Fruit fly (Drosophila melanogaster) whole organism, embryonic: ENCODE data around the gene Nca.
A peak's percentile ranks its signal among the peaks of the same experiment; 100 is the strongest.

ENCODE experiments used
- Asciz ChIP-seq: fragments of 200-800 bp; sonication (Bioruptor generic); optimal IDR thresholded peaks from 2 replicates; lab custom pipeline; 2017; ENCODE audit warnings: missing biosample characterization, mild to moderate bottlenecking, missing genetic modification characterization, missing genetic modification reagents
- B-H1 ChIP-seq: fragments of 200-800 bp; sonication (Bioruptor generic); IDR thresholded peaks from 3 replicates; pipeline ENCODE4 v1.3.6; 2022; ENCODE audit warnings: missing biosample characterization, missing genetic modification characterization
- BEAF-32 ChIP-seq: fragments of 200-800 bp; sonication (Bioruptor generic); optimal IDR thresholded peaks from 3 replicates; lab custom pipeline; 2017; ENCODE audit warnings: missing biosample characterization, missing genetic modification characterization, mild to moderate bottlenecking, moderate library complexity, missing genetic modification reagents
- CG10462 ChIP-seq: fragments of 200-800 bp; sonication (Bioruptor generic); optimal IDR thresholded peaks from 2 replicates; lab custom pipeline; 2016; ENCODE audit warnings: missing biosample characterization, missing genetic modification characterization
- CG10959 ChIP-seq: fragments of 200-800 bp; sonication (Bioruptor generic); IDR thresholded peaks from 2 replicates; pipeline ENCODE4 v1.3.6; 2022; ENCODE audit warnings: missing biosample characterization, missing genetic modification characterization
- CG11247 ChIP-seq: fragments of 200-800 bp; sonication (Bioruptor generic); IDR thresholded peaks from 2 replicates; pipeline ENCODE4 v1.3.6; 2022; ENCODE audit warnings: missing biosample characterization, missing genetic modification characterization
- CG11696 ChIP-seq: fragments of 200-800 bp; sonication (Bioruptor generic); IDR thresholded peaks from 2 replicates; pipeline ENCODE4 v1.3.6; 2022; ENCODE audit warnings: missing biosample characterization, missing genetic modification characterization
- CG12104 ChIP-seq: fragments of 200-800 bp; sonication (Bioruptor generic); optimal IDR thresholded peaks from 3 replicates; lab custom pipeline; 2016; ENCODE audit warnings: missing biosample characterization, missing genetic modification characterization
- CG14667 ChIP-seq: fragments of 200-800 bp; sonication (Bioruptor generic); IDR thresholded peaks from 2 replicates; pipeline ENCODE4 v1.3.6; 2022; ENCODE audit warnings: missing biosample characterization, missing genetic modification characterization
- CG1529 ChIP-seq: fragments of 200-800 bp; sonication (Bioruptor generic); optimal IDR thresholded peaks from 3 replicates; lab custom pipeline; 2018; ENCODE audit warnings: missing biosample characterization, missing genetic modification characterization
- CG15514 ChIP-seq: fragments of 200-800 bp; sonication (Bioruptor generic); optimal IDR thresholded peaks from 3 replicates; lab custom pipeline; 2017; ENCODE audit warnings: missing biosample characterization, missing genetic modification characterization, mild to moderate bottlenecking, moderate library complexity, missing genetic modification reagents
- CG15696 ChIP-seq: fragments of 200-800 bp; sonication (Bioruptor generic); optimal IDR thresholded peaks from 2 replicates; lab custom pipeline; 2019; ENCODE audit warnings: missing biosample characterization, mild to moderate bottlenecking, missing genetic modification characterization, moderate library complexity
- CG16779 ChIP-seq: fragments of 200-800 bp; sonication (Bioruptor generic); IDR thresholded peaks from 2 replicates; pipeline ENCODE4 v1.3.6; 2022; ENCODE audit warnings: missing biosample characterization, missing genetic modification characterization
- CG17186 ChIP-seq: fragments of 200-800 bp; sonication (Bioruptor generic); optimal IDR thresholded peaks from 3 replicates; lab custom pipeline; 2017; ENCODE audit warnings: missing biosample characterization, missing genetic modification reagents, missing genetic modification characterization
- CG17359 ChIP-seq: fragments of 200-800 bp; sonication (Bioruptor generic); optimal IDR thresholded peaks from 3 replicates; lab custom pipeline; 2018; ENCODE audit warnings: missing biosample characterization, mild to moderate bottlenecking, missing genetic modification characterization, moderate library complexity
- CG2678 ChIP-seq: fragments of 200-800 bp; sonication (Bioruptor generic); optimal IDR thresholded peaks from 3 replicates; lab custom pipeline; 2019; ENCODE audit warnings: missing biosample characterization, mild to moderate bottlenecking, missing genetic modification characterization, moderate library complexity
- CG34422 ChIP-seq: fragments of 200-800 bp; sonication (Bioruptor generic); IDR thresholded peaks from 3 replicates; pipeline ENCODE4 v1.3.6; 2022; ENCODE audit warnings: missing biosample characterization, missing genetic modification characterization
- CG42726 ChIP-seq: fragments of 200-800 bp; sonication (Bioruptor generic); IDR thresholded peaks from 2 replicates; pipeline ENCODE4 v1.3.6; 2022; ENCODE audit warnings: missing biosample characterization, missing genetic modification characterization; ENCODE audit not compliant: partially characterized antibody
- CG4360 ChIP-seq: fragments of 200-800 bp; sonication (Bioruptor generic); IDR thresholded peaks from 2 replicates; pipeline ENCODE4 v1.3.6; 2022; ENCODE audit warnings: missing biosample characterization, missing genetic modification characterization
- CG4424 ChIP-seq: fragments of 200-800 bp; sonication (Bioruptor generic); optimal IDR thresholded peaks from 3 replicates; lab custom pipeline; 2016; ENCODE audit warnings: missing biosample characterization, missing genetic modification characterization
- CG4617 ChIP-seq: fragments of 200-800 bp; sonication (Bioruptor generic); optimal IDR thresholded peaks from 3 replicates; lab custom pipeline; 2016; ENCODE audit warnings: missing biosample characterization, missing genetic modification characterization, borderline replicate concordance
- CG9215 ChIP-seq: fragments of 200-800 bp; sonication (Bioruptor generic); IDR thresholded peaks from 2 replicates; pipeline ENCODE4 v1.3.6; 2022; ENCODE audit warnings: missing biosample characterization, missing genetic modification characterization
- CHES-1-like ChIP-seq: fragments of 200-800 bp; sonication (Bioruptor generic); optimal IDR thresholded peaks from 2 replicates; lab custom pipeline; 2016; ENCODE audit warnings: missing biosample characterization, missing genetic modification characterization
- Deaf1 ChIP-seq: fragments of 200-800 bp; optimal IDR thresholded peaks from 3 replicates; lab custom pipeline; 2019; ENCODE audit warnings: missing biosample characterization, mild to moderate bottlenecking, missing genetic modification characterization, moderate library complexity
- Dref ChIP-seq: fragments of 200-800 bp; sonication (Bioruptor generic); IDR thresholded peaks from 2 replicates; pipeline ENCODE4 v1.3.6; 2022; ENCODE audit warnings: missing biosample characterization, missing genetic modification characterization
- Ets97D ChIP-seq: fragments of 200-800 bp; sonication (Bioruptor generic); optimal IDR thresholded peaks from 3 replicates; lab custom pipeline; 2016; ENCODE audit warnings: missing biosample characterization, missing genetic modification characterization
- H15 ChIP-seq: fragments of 200-800 bp; sonication (Bioruptor generic); IDR thresholded peaks from 3 replicates; pipeline ENCODE4 v1.3.6; 2022; ENCODE audit warnings: missing biosample characterization, missing genetic modification characterization
- MESR4 ChIP-seq: fragments of 200-800 bp; sonication (Bioruptor generic); optimal IDR thresholded peaks from 2 replicates; lab custom pipeline; 2018; ENCODE audit warnings: missing biosample characterization, mild to moderate bottlenecking, missing genetic modification characterization, moderate library complexity
- Mad ChIP-seq: fragments of 200-800 bp; sonication (Bioruptor generic); optimal IDR thresholded peaks from 2 replicates; lab custom pipeline; 2016; ENCODE audit warnings: missing biosample characterization, missing genetic modification characterization
- Mrtf ChIP-seq: fragments of 200-800 bp; sonication (Bioruptor generic); IDR thresholded peaks from 3 replicates; pipeline ENCODE4 v1.3.6; 2022; ENCODE audit warnings: missing biosample characterization, missing genetic modification characterization
- Nf-YC ChIP-seq: fragments of 200-800 bp; optimal IDR thresholded peaks from 3 replicates; lab custom pipeline; 2019; ENCODE audit warnings: missing biosample characterization, mild to moderate bottlenecking, missing genetic modification characterization, moderate library complexity
- Sin3A ChIP-seq: fragments of >200 bp; optimal IDR thresholded peaks from 2 replicates; lab custom pipeline; 2018
- Spps ChIP-seq: fragments of 200-800 bp; sonication (Bioruptor generic); optimal IDR thresholded peaks from 2 replicates; lab custom pipeline; 2018; ENCODE audit warnings: missing biosample characterization, mild to moderate bottlenecking, missing genetic modification characterization
- abd-A ChIP-seq: fragments of 200-800 bp; sonication (Bioruptor generic); optimal IDR thresholded peaks from 3 replicates; lab custom pipeline; 2019; ENCODE audit warnings: missing biosample characterization, mild to moderate bottlenecking, missing genetic modification characterization, moderate library complexity
- bigmax ChIP-seq: fragments of 200-800 bp; sonication (Bioruptor generic); optimal IDR thresholded peaks from 2 replicates; lab custom pipeline; 2018; ENCODE audit warnings: missing biosample characterization, mild to moderate bottlenecking, missing genetic modification characterization
- chif ChIP-seq, 2 experiments: fragments of 200-800 bp; sonication (Bioruptor generic); optimal IDR thresholded peaks; 3 replicates each; lab custom pipeline; 2016; ENCODE audit warnings: missing biosample characterization in 2 of 2, missing genetic modification characterization in 2 of 2
- crc ChIP-seq: fragments of 200-800 bp; sonication (Bioruptor generic); optimal IDR thresholded peaks from 2 replicates; lab custom pipeline; 2016; ENCODE audit warnings: missing biosample characterization, missing genetic modification characterization
- cwo ChIP-seq: fragments of 200-800 bp; sonication (Bioruptor generic); optimal IDR thresholded peaks from 3 replicates; lab custom pipeline; 2017; ENCODE audit warnings: missing biosample characterization, missing genetic modification characterization, mild to moderate bottlenecking, moderate library complexity, missing genetic modification reagents
- dmrt11E ChIP-seq: fragments of 200-800 bp; sonication (Bioruptor generic); optimal IDR thresholded peaks from 3 replicates; lab custom pipeline; 2018; ENCODE audit warnings: missing biosample characterization, mild to moderate bottlenecking, missing genetic modification characterization, moderate library complexity
- eve ChIP-seq, 2 experiments: fragments of >200 bp; optimal IDR thresholded peaks; 2 replicates each; lab custom pipeline; 2017; ENCODE audit warnings: missing biosample characterization in 2 of 2, missing genetic modification characterization in 2 of 2
- fd102C ChIP-seq: fragments of 200-800 bp; sonication (Bioruptor generic); optimal IDR thresholded peaks from 2 replicates; lab custom pipeline; 2018; ENCODE audit warnings: missing biosample characterization, mild to moderate bottlenecking, missing genetic modification characterization, moderate library complexity
- ind ChIP-seq: fragments of 200-800 bp; sonication (Bioruptor generic); optimal IDR thresholded peaks from 3 replicates; lab custom pipeline; 2016; ENCODE audit warnings: missing biosample characterization, missing genetic modification characterization
- lola ChIP-seq, 3 experiments: fragments of >200 bp in 2 of 3; fragments of 200-800 bp in 1 of 3; sonication (Bioruptor generic) in 1 of 3; optimal IDR thresholded peaks; 2 replicates each; lab custom pipeline; 2017 to 2019; ENCODE audit warnings: missing biosample characterization in 3 of 3, missing genetic modification characterization in 3 of 3, mild to moderate bottlenecking in 1 of 3, moderate library complexity in 1 of 3
- mam ChIP-seq: fragments of 200-800 bp; sonication (Bioruptor generic); optimal IDR thresholded peaks from 3 replicates; lab custom pipeline; 2016; ENCODE audit warnings: missing biosample characterization, missing genetic modification characterization
- mirr ChIP-seq: fragments of 200-800 bp; sonication (Bioruptor generic); optimal IDR thresholded peaks from 3 replicates; lab custom pipeline; 2018; ENCODE audit warnings: missing biosample characterization, mild to moderate bottlenecking, missing genetic modification characterization
- peb ChIP-seq: fragments of 200-800 bp; sonication (Bioruptor generic); IDR thresholded peaks from 2 replicates; pipeline ENCODE4 v1.3.6; 2022; ENCODE audit warnings: missing biosample characterization, missing genetic modification characterization
- pzg ChIP-seq: fragments of 200-800 bp; sonication (Bioruptor generic); optimal IDR thresholded peaks from 3 replicates; lab custom pipeline; 2018; ENCODE audit warnings: missing biosample characterization, mild to moderate bottlenecking, missing genetic modification characterization, moderate library complexity
- row ChIP-seq: fragments of 200-800 bp; sonication (Bioruptor generic); IDR thresholded peaks from 3 replicates; pipeline ENCODE4 v1.3.6; 2022; ENCODE audit warnings: missing biosample characterization, missing genetic modification characterization
- sima ChIP-seq: fragments of 200-800 bp; sonication (Bioruptor generic); optimal IDR thresholded peaks from 2 replicates; lab custom pipeline; 2016; ENCODE audit warnings: missing biosample characterization, missing genetic modification characterization
- sisA ChIP-seq: fragments of 200-800 bp; sonication (Bioruptor generic); IDR thresholded peaks from 2 replicates; pipeline ENCODE4 v1.3.6; 2022; ENCODE audit warnings: missing biosample characterization, missing genetic modification characterization
- tin ChIP-seq: fragments of 200-800 bp; sonication (Bioruptor generic); optimal IDR thresholded peaks from 3 replicates; lab custom pipeline; 2016; ENCODE audit warnings: missing biosample characterization, missing genetic modification characterization
- usp ChIP-seq: fragments of >200 bp; optimal IDR thresholded peaks from 2 replicates; lab custom pipeline; 2017; ENCODE audit warnings: missing biosample characterization, missing genetic modification characterization
- yki ChIP-seq: fragments of >200 bp; optimal IDR thresholded peaks from 3 replicates; lab custom pipeline; 2018

Gene Nca

DNA sequence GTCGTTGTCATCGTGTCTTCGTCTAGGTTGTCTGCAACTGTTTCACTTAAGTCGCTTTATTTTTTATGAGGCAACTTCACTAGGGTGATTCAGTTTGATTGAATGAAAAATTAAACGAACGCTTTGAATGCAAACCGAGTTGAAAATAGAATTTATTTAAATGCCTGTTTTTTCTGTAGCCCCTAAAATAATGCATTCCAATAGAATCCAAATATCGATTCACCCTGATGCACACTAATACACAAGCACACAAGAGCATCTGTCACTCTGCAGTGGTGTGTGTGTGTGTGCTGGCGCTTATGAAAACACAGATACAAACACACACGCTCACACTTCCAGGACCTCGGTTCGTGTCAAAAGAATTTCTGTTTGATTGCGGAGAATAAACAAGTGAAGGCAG is 29.9 kb upstream of the Nca start (continued):
- TF ChIP-seq BEAF-32 (no peak), ind (GFP tag; lab: Kevin White, UChicago) (no peak), CG17359 (tag; lab: Kevin White, UChicago) (peak; percentile 33), CG2678 (tag; lab: Kevin White, UChicago) (peak; percentile 57), CG42726 (GFP tag; lab: Robert Waterston, UW) (no peak), CG1529 (GFP tag; lab: Kevin White, UChicago) (no peak), Nf-YC (tag; lab: Kevin White, UChicago) (no peak), CG16779 (GFP tag; lab: Robert Waterston, UW) (no peak), dmrt11E (tag; lab: Kevin White, UChicago) (no peak), fd102C (GFP tag; lab: Kevin White, UChicago) (no peak), B-H1 (GFP tag; lab: Robert Waterston, UW) (no peak), crc (GFP tag; lab: Kevin White, UChicago) (no peak), CG4360 (GFP tag; lab: Robert Waterston, UW) (no peak), CG4424 (GFP tag; lab: Kevin White, UChicago) (no peak), abd-A (tag; lab: Kevin White, UChicago) (peak; percentile 60), usp (GFP tag; lab: Kevin White, UChicago) (no peak), eve (GFP tag; optimal IDR thresholded peaks at IDR 0.05; lab: Kevin White, UChicago) (no peak), CG4617 (no peak), CG11696 (no peak), CG14667 (no peak), chif (GFP tag; optimal IDR thresholded peaks at IDR 0.05; lab: Kevin White, UChicago) (no peak), CHES-1-like (GFP tag; lab: Kevin White, UChicago) (no peak), CG10462 (GFP tag; lab: Kevin White, UChicago) (no peak), CG11247 (GFP tag; lab: Robert Waterston, UW) (no peak), CG15696 (tag; lab: Kevin White, UChicago) (no peak), MESR4 (GFP tag; lab: Kevin White, UChicago) (no peak), CG17186 (GFP tag; lab: Kevin White, UChicago) (no peak), CG34422 (no peak), Ets97D (GFP tag; lab: Kevin White, UChicago) (no peak), CG15514 (GFP tag; lab: Kevin White, UChicago) (no peak), Dref (GFP tag; lab: Robert Waterston, UW) (no peak), Spps (no peak), CG9215 (GFP tag; lab: Robert Waterston, UW) (no peak), peb (no peak), lola (GFP tag; optimal IDR thresholded peaks at IDR 0.05; lab: Kevin White, UChicago) (no peak), bigmax (no peak), yki (lab: Kevin White, UChicago) (no peak), CG12104 (GFP tag; lab: Kevin White, UChicago) (no peak), sima (GFP tag; lab: Kevin White, UChicago) (no peak), tin (no peak), mirr (GFP tag; lab: Kevin White, UChicago) (no peak), mam (GFP tag; lab: Kevin White, UChicago) (no peak), Mad (no peak), Deaf1 (no peak), pzg (no peak), cwo (GFP tag; lab: Kevin White, UChicago) (peak; percentile 36), Sin3A (lab: Kevin White, UChicago) (no peak), CG10959 (GFP tag; lab: Robert Waterston, UW) (no peak), H15 (GFP tag; lab: Robert Waterston, UW) (no peak), Mrtf (GFP tag; lab: Robert Waterston, UW) (no peak), row (GFP tag; lab: Robert Waterston, UW) (peak; percentile 50), Asciz (no peak), sisA (GFP tag; lab: Robert Waterston, UW) (no peak)
